Worm (Caenorhabditis elegans) whole organism, L2 larva: ENCODE data around the gene glrx-22.

Experiments used
- C34F6.9 ChIP-seq: fragments of 150-350 bp; optimal IDR thresholded peaks from 2 replicates; lab custom pipeline; 2014; ENCODE audit warnings: missing biosample characterization, missing genetic modification characterization
- F13H6.1 ChIP-seq: sonication (generic microtip); optimal IDR thresholded peaks from 2 replicates; lab custom pipeline; 2016; ENCODE audit warnings: missing genetic modification characterization, missing compliant biosample characterization
- Y55F3AM.14 ChIP-seq: fragments of 200-800 bp; sonication (Bioruptor generic); optimal IDR thresholded peaks from 2 replicates; lab custom pipeline; 2018; ENCODE audit warnings: mild to moderate bottlenecking, missing genetic modification characterization, missing compliant biosample characterization
- alr-1 ChIP-seq: fragments of 150-350 bp; optimal IDR thresholded peaks from 2 replicates; lab custom pipeline; 2014; ENCODE audit warnings: missing biosample characterization, missing genetic modification characterization
- aly-2 ChIP-seq: fragments of 150-350 bp; optimal IDR thresholded peaks from 2 replicates; lab custom pipeline; 2014; ENCODE audit warnings: missing biosample characterization, missing genetic modification characterization
- ceh-16 ChIP-seq: fragments of 150-350 bp; optimal IDR thresholded peaks from 2 replicates; lab custom pipeline; 2014; ENCODE audit warnings: missing biosample characterization, missing genetic modification characterization
- ceh-82 ChIP-seq: fragments of 150-350 bp; optimal IDR thresholded peaks from 2 replicates; lab custom pipeline; 2014; ENCODE audit warnings: missing biosample characterization, missing genetic modification characterization
- crh-2 ChIP-seq: sonication (generic microtip); optimal IDR thresholded peaks from 2 replicates; lab custom pipeline; 2017; ENCODE audit warnings: missing biosample characterization, missing genetic modification characterization
- elt-3 ChIP-seq: sonication (generic microtip); optimal IDR thresholded peaks from 2 replicates; lab custom pipeline; 2017; ENCODE audit warnings: missing biosample characterization, missing genetic modification characterization
- fos-1 ChIP-seq: fragments of 150-350 bp; optimal IDR thresholded peaks from 2 replicates; lab custom pipeline; 2014; ENCODE audit warnings: missing biosample characterization, missing genetic modification characterization
- gmeb-1 ChIP-seq: fragments of 150-350 bp; optimal IDR thresholded peaks from 2 replicates; lab custom pipeline; 2014; ENCODE audit warnings: missing biosample characterization, missing genetic modification characterization
- lin-11 ChIP-seq: fragments of 150-350 bp; sonication (generic microtip); optimal IDR thresholded peaks from 2 replicates; lab custom pipeline; 2014; ENCODE audit warnings: missing biosample characterization, missing genetic modification characterization, inconsistent platforms, mixed read lengths
- lin-13 ChIP-seq: fragments of 150-350 bp; optimal IDR thresholded peaks from 2 replicates; lab custom pipeline; 2014; ENCODE audit warnings: missing biosample characterization, missing genetic modification reagents, missing genetic modification characterization
- lin-39 ChIP-seq: fragments of 150-350 bp; optimal IDR thresholded peaks from 2 replicates; lab custom pipeline; 2014; ENCODE audit warnings: missing biosample characterization, missing genetic modification reagents, missing genetic modification characterization
- lsy-2 ChIP-seq, 2 experiments: fragments of 150-350 bp in 1 of 2; sonication (generic microtip) in 1 of 2; optimal IDR thresholded peaks; 2 replicates each; lab custom pipeline; 2014 to 2017; ENCODE audit warnings: missing biosample characterization in 2 of 2, missing genetic modification characterization in 2 of 2
- mab-5 ChIP-seq: fragments of 150-350 bp; optimal IDR thresholded peaks from 2 replicates; lab custom pipeline; 2014; ENCODE audit warnings: missing biosample characterization, missing genetic modification characterization
- mbf-1 ChIP-seq: sonication (generic microtip); optimal IDR thresholded peaks from 2 replicates; lab custom pipeline; 2017; ENCODE audit warnings: missing biosample characterization, missing genetic modification characterization
- mdl-1 ChIP-seq, 2 experiments: fragments of 150-350 bp in 1 of 2; sonication (generic microtip) in 1 of 2; optimal IDR thresholded peaks; 2 replicates each; lab custom pipeline; 2017; ENCODE audit warnings: missing biosample characterization in 2 of 2, missing genetic modification characterization in 2 of 2
- nhr-10 ChIP-seq: sonication (generic microtip); optimal IDR thresholded peaks from 2 replicates; lab custom pipeline; 2017; ENCODE audit warnings: missing biosample characterization, missing genetic modification characterization
- nhr-11 ChIP-seq: fragments of 150-350 bp; optimal IDR thresholded peaks from 2 replicates; lab custom pipeline; 2014; ENCODE audit warnings: missing biosample characterization, missing genetic modification characterization
- nhr-12 ChIP-seq: fragments of 150-350 bp; optimal IDR thresholded peaks from 2 replicates; lab custom pipeline; 2014; ENCODE audit warnings: missing biosample characterization, missing genetic modification characterization
- nhr-129 ChIP-seq: fragments of 150-350 bp; optimal IDR thresholded peaks from 2 replicates; lab custom pipeline; 2014; ENCODE audit warnings: missing biosample characterization, missing genetic modification characterization
- nhr-23 ChIP-seq: fragments of 150-350 bp; optimal IDR thresholded peaks from 2 replicates; lab custom pipeline; 2014; ENCODE audit warnings: missing biosample characterization, missing genetic modification reagents, missing genetic modification characterization
- nhr-237 ChIP-seq: fragments of 150-350 bp; optimal IDR thresholded peaks from 2 replicates; lab custom pipeline; 2014; ENCODE audit warnings: missing biosample characterization, missing genetic modification characterization
- nhr-6 ChIP-seq: fragments of 150-350 bp; optimal IDR thresholded peaks from 2 replicates; lab custom pipeline; 2014; ENCODE audit warnings: missing biosample characterization, missing genetic modification characterization
- nhr-77 ChIP-seq: fragments of 150-350 bp; optimal IDR thresholded peaks from 2 replicates; lab custom pipeline; 2014; ENCODE audit warnings: missing biosample characterization, missing genetic modification characterization
- peb-1 ChIP-seq: fragments of 150-350 bp; optimal IDR thresholded peaks from 2 replicates; lab custom pipeline; 2014; ENCODE audit warnings: missing biosample characterization, missing genetic modification characterization
- sem-4 ChIP-seq: fragments of 150-350 bp; optimal IDR thresholded peaks from 2 replicates; lab custom pipeline; 2014; ENCODE audit warnings: missing biosample characterization, missing genetic modification reagents, missing genetic modification characterization
- sma-3 ChIP-seq: sonication (generic microtip); optimal IDR thresholded peaks from 2 replicates; lab custom pipeline; 2016; ENCODE audit warnings: missing genetic modification reagents, missing genetic modification characterization, missing compliant biosample characterization
- sma-9 ChIP-seq, 2 experiments: fragments of 150-350 bp in 1 of 2; sonication (generic microtip) in 1 of 2; optimal IDR thresholded peaks; 2 replicates each; lab custom pipeline; 2014 to 2016; ENCODE audit warnings: missing genetic modification characterization in 2 of 2, mild to moderate bottlenecking in 1 of 2, missing biosample characterization in 1 of 2, missing compliant biosample characterization in 1 of 2, missing genetic modification reagents in 1 of 2, moderate library complexity in 1 of 2
- unc-39 ChIP-seq: fragments of 150-350 bp; optimal IDR thresholded peaks from 2 replicates; lab custom pipeline; 2014; ENCODE audit warnings: missing biosample characterization, missing genetic modification characterization
- unc-55 ChIP-seq: fragments of 150-350 bp; sonication (generic microtip); optimal IDR thresholded peaks from 3 replicates; lab custom pipeline; 2014; ENCODE audit warnings: missing biosample characterization, missing genetic modification reagents, missing genetic modification characterization
- unc-62 ChIP-seq: fragments of 150-350 bp; optimal IDR thresholded peaks from 2 replicates; lab custom pipeline; 2014; ENCODE audit warnings: missing biosample characterization, missing genetic modification reagents, missing genetic modification characterization
- ztf-11 ChIP-seq: sonication (generic microtip); optimal IDR thresholded peaks from 2 replicates; lab custom pipeline; 2017; ENCODE audit warnings: missing biosample characterization, missing genetic modification characterization
- ztf-4 ChIP-seq: fragments of 150-350 bp; optimal IDR thresholded peaks from 2 replicates; lab custom pipeline; 2014; ENCODE audit warnings: missing biosample characterization, missing genetic modification characterization

The glrx-22 gene

ce11 chrIV:8219987-8220386, 19.0 kb upstream of the glrx-22 start, which contains the start of gene ocr-2:
TSS of gene ocr-2 (minus strand) at chrIV:8220087.
- no peak for TF ChIP-seq C34F6.9 (tag; lab: Kevin White, UChicago)
- no peak for TF ChIP-seq mab-5 (tag; lab: Kevin White, UChicago)
- TF ChIP-seq ztf-4 (tag; lab: Kevin White, UChicago), result no peak
- no peak for TF ChIP-seq mbf-1 (tag; lab: Kevin White, UChicago)
- TF ChIP-seq ceh-16 (tag; lab: Kevin White, UChicago), result no peak

DNA sequence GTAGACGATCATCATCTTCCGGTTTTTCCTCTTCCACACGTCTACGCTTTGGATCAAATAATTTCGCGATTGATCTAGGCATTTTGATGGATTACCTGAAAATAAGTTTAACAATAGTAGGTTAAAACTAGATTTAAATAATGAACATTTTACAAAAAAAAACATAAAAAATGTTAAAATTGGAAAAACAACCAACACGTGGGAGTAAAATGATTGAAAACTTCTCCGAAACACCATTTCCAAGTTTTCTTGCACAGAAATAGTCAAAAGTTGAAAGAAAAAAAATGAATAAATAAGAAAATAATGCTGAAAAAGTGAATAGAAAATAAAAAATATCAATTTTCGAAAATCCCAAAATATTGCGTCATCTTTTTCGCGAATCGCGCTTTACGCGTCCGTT, 10.7 kb upstream of the glrx-22 start, which contains the start of gene C07G1.7:
C07G1.7 (minus strand) TSS at position 101 of the 400 bp plus-strand sequence.
- no peak for TF ChIP-seq ceh-82
- TF ChIP-seq peb-1 (tag; lab: Kevin White, UChicago), result no peak
- TF ChIP-seq F13H6.1, result no peak
- TF ChIP-seq gmeb-1 (tag; lab: Kevin White, UChicago), result no peak
- no peak for TF ChIP-seq nhr-6 (tag; lab: Kevin White, UChicago)
- TF ChIP-seq lin-11, result no peak
- TF ChIP-seq sma-9 (GFP tag; optimal IDR thresholded peaks at IDR 0.05; lab: Kevin White, UChicago), result no peak
- TF ChIP-seq sma-9 (tag; optimal IDR thresholded peaks at IDR 0.05; lab: Kevin White, UChicago), result no peak
- TF ChIP-seq C34F6.9 (tag; lab: Kevin White, UChicago), result no peak
- TF ChIP-seq nhr-10 (tag; lab: Kevin White, UChicago), result no peak
- no peak for TF ChIP-seq nhr-237
- TF ChIP-seq sma-3 (GFP tag; lab: Kevin White, UChicago), result no peak
- no peak for TF ChIP-seq sem-4

- TF ChIP-seq nhr-77 (tag; lab: Kevin White, UChicago) (no peak), nhr-23 (tag; lab: Kevin White, UChicago) (no peak), gmeb-1 (tag; lab: Kevin White, UChicago) (no peak), Y55F3AM.14 (GFP tag; lab: Kevin White, UChicago) (no peak)
Observed at ce11 chrIV:8210300-8210699, 9.3 kb upstream of the glrx-22 start, which contains the start of gene C07G1.6. TSS of gene C07G1.6 (minus strand) at chrIV:8210400.

ce11 chrIV:8208855-8209254, 7.8 kb upstream of the glrx-22 start:
- TF ChIP-seq lin-13, result no peak
- TF ChIP-seq ztf-4 (tag; lab: Kevin White, UChicago), result no peak
- TF ChIP-seq elt-3, result no peak
- TF ChIP-seq nhr-77 (tag; lab: Kevin White, UChicago), result no peak
- no peak for TF ChIP-seq nhr-12 (tag; lab: Kevin White, UChicago)
- no peak for TF ChIP-seq unc-39 (tag; lab: Kevin White, UChicago)
- no peak for TF ChIP-seq lsy-2 (tag; optimal IDR thresholded peaks at IDR 0.05; lab: Kevin White, UChicago)
- no peak for TF ChIP-seq peb-1 (tag; lab: Kevin White, UChicago)
- no peak for TF ChIP-seq lin-39 (tag; lab: Kevin White, UChicago)
- no peak for TF ChIP-seq sem-4
- no peak for TF ChIP-seq aly-2 (tag; lab: Kevin White, UChicago)
- TF ChIP-seq fos-1 (tag; lab: Kevin White, UChicago), result no peak
- TF ChIP-seq lin-11, result no peak
- no peak for TF ChIP-seq mdl-1 (tag; optimal IDR thresholded peaks at IDR 0.05; lab: Kevin White, UChicago)
- TF ChIP-seq crh-2 (tag; lab: Kevin White, UChicago), result no peak
- no peak for TF ChIP-seq unc-55 (GFP tag; lab: Kevin White, UChicago)
- TF ChIP-seq mbf-1 (tag; lab: Kevin White, UChicago), result no peak
- no peak for TF ChIP-seq ztf-11
- no peak for TF ChIP-seq unc-62
- TF ChIP-seq alr-1 (tag; lab: Kevin White, UChicago), result no peak

DNA sequence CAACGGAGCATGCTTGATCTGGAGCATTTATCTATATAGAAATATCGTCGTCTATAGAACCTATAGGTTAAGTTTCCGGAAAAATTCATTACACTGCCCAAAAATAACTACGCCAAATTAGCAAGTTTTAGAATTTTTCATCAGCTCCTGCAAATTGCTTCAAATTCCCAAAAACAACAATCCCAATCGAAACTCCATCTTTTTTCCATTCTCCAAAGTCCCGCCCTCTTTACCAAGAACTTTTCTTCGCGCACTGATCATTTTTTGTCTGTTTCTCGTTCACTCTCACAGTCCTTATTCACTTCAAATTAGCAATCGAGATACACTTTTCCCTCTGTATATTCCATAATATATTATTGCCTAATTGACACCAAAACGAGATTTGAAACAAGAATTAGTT, 5.3 kb upstream of the glrx-22 start, which contains the start of gene svh-1:
svh-1 (plus strand) TSS at position 301 of the 400 bp plus-strand sequence.
- TF ChIP-seq fos-1 (tag; lab: Kevin White, UChicago) (no peak), unc-39 (tag; lab: Kevin White, UChicago) (no peak), nhr-10 (tag; lab: Kevin White, UChicago) (no peak), lin-39 (tag; lab: Kevin White, UChicago) (no peak), nhr-129 (tag; lab: Kevin White, UChicago) (no peak), nhr-11 (tag; lab: Kevin White, UChicago) (no peak)
